Worm (Caenorhabditis elegans) whole organism, L4/young adult: ENCODE data around the gene sap-49.

ENCODE experiments used
- W03F9.2 ChIP-seq: fragments of 150-350 bp; optimal IDR thresholded peaks from 2 replicates; lab custom pipeline; 2014; ENCODE audit warnings: missing biosample characterization, missing genetic modification characterization
- dao-5 ChIP-seq: sonication (generic microtip); optimal IDR thresholded peaks from 2 replicates; lab custom pipeline; 2016; ENCODE audit warnings: missing genotype, missing genetic modification characterization, moderate library complexity, missing compliant biosample characterization
- him-1 ChIP-seq: sonication (generic microtip); optimal IDR thresholded peaks from 2 replicates; lab custom pipeline; 2016; ENCODE audit warnings: missing genotype, missing genetic modification reagents, missing genetic modification characterization, missing compliant biosample characterization

DNA sequence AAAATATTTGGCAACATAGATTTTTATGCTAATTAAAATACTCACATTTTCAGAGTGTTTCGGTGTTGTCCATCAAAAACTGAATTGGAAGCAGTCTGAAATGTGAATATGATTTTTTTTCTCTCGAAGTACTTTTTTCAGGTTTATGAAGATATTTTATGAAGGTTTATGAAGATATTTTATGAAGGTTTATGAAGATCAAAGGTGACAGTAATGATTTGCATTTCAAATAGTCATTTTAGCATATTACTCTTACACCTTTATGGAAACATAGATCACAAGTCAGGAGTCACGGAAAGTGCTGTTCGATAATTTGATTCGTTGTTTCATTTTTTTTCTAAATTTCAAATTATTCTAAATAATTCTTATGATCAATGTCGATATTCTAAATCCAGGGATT is 31.4 kb downstream of the sap-49 start, which contains the start of gene pgp-11:
- TF ChIP-seq him-1 (tag; lab: Kevin White, UChicago), result no peak
- no peak for TF ChIP-seq W03F9.2 (tag; lab: Kevin White, UChicago)
- TF ChIP-seq dao-5 (tag; lab: Kevin White, UChicago), result no peak
